Fruit fly (Drosophila melanogaster): ENCODE results near the gene CG15172.

CG15172 gene

dm6 chr2L:19036105-19036714 lies 14.0 kb downstream of the CG15172 start (continued):
- peak; percentile 13 for TF ChIP-seq ind (GFP tag; optimal IDR thresholded peaks at IDR 0.05)
- TF ChIP-seq gsb (GFP tag; IDR thresholded peaks at IDR 0.05), result no peak
- no peak for TF ChIP-seq CG10147 (GFP tag; optimal IDR thresholded peaks at IDR 0.05)
- no peak for TF ChIP-seq danr (GFP tag; IDR thresholded peaks at IDR 0.05)
- no peak for TF ChIP-seq chn (GFP tag; optimal IDR thresholded peaks at IDR 0.05)
- no peak for TF ChIP-seq CG15696 (tag; optimal IDR thresholded peaks at IDR 0.05)
- TF ChIP-seq psq (GFP tag; optimal IDR thresholded peaks at IDR 0.05), result no peak
- no peak for TF ChIP-seq CG11085 (GFP tag; IDR thresholded peaks at IDR 0.05)
- TF ChIP-seq Dek (tag; optimal IDR thresholded peaks at IDR 0.05), result peak; percentile 5
- TF ChIP-seq pfk (GFP tag; optimal IDR thresholded peaks at IDR 0.05), result no peak
- TF ChIP-seq aop (GFP tag; IDR thresholded peaks at IDR 0.05), result no peak
- no peak for TF ChIP-seq slp2 (GFP tag; optimal IDR thresholded peaks at IDR 0.05)
- TF ChIP-seq CG7987 (GFP tag; optimal IDR thresholded peaks at IDR 0.05), result no peak
- TF ChIP-seq CG11093 (GFP tag; IDR thresholded peaks at IDR 0.05), result no peak
- TF ChIP-seq CG6689 (GFP tag; IDR thresholded peaks at IDR 0.05), result no peak
- no peak for TF ChIP-seq jumu (GFP tag; optimal IDR thresholded peaks at IDR 0.05)
- no peak for TF ChIP-seq fd3F (GFP tag; optimal IDR thresholded peaks at IDR 0.05)
- no peak; the same call in 1 of the 2 replicates for TF ChIP-seq Taf1 (GFP tag; IDR thresholded peaks at IDR 0.05)
- peak; percentile 34 for TF ChIP-seq Sox102F (GFP tag; optimal IDR thresholded peaks at IDR 0.05)
- TF ChIP-seq CG12391 (tag; optimal IDR thresholded peaks at IDR 0.05), result peak; percentile 15
- no peak for TF ChIP-seq D19A (tag; optimal IDR thresholded peaks at IDR 0.05)
- no peak for TF ChIP-seq Hr39 (optimal IDR thresholded peaks at IDR 0.05)
- TF ChIP-seq ftz-f1 (GFP tag; optimal IDR thresholded peaks at IDR 0.05), result peak; percentile 47
- peak; percentile 41 for TF ChIP-seq Meics (GFP tag; optimal IDR thresholded peaks at IDR 0.05)
- peak; percentile 7 for TF ChIP-seq bcd (GFP tag; optimal IDR thresholded peaks at IDR 0.05)
- TF ChIP-seq repo (GFP tag; optimal IDR thresholded peaks at IDR 0.05), result no peak
- TF ChIP-seq prd (optimal IDR thresholded peaks at IDR 0.05), result no peak
- no peak for TF ChIP-seq prd (GFP tag; IDR thresholded peaks at IDR 0.05)
- peak in 1 of 2 experiments; percentile 8 for TF ChIP-seq dpn (GFP tag; optimal IDR thresholded peaks at IDR 0.05)
- no peak for TF ChIP-seq run (tag; optimal IDR thresholded peaks at IDR 0.05)
- TF ChIP-seq nau (GFP tag; optimal IDR thresholded peaks at IDR 0.05), result no peak
- TF ChIP-seq zen (tag; optimal IDR thresholded peaks at IDR 0.05), result no peak
- peak; percentile 12 for TF ChIP-seq fd96Cb (tag; optimal IDR thresholded peaks at IDR 0.05)
- peak; percentile 3 for TF ChIP-seq NfI (GFP tag; optimal IDR thresholded peaks at IDR 0.05)
- TF ChIP-seq Med (GFP tag), result peak; percentile 48
- TF ChIP-seq CG5245 (GFP tag; optimal IDR thresholded peaks at IDR 0.05), result no peak
- TF ChIP-seq vfl (GFP tag; optimal IDR thresholded peaks at IDR 0.05), result no peak
- peak; percentile 33; the same call in 1 of the 3 replicates for TF ChIP-seq row (GFP tag; IDR thresholded peaks at IDR 0.05)
- TF ChIP-seq CG17568 (GFP tag; optimal IDR thresholded peaks at IDR 0.05), result no peak
- peak; percentile 15; the same call in 1 of the 2 replicates for TF ChIP-seq MBD-R2 (GFP tag; IDR thresholded peaks at IDR 0.05)
- no peak for TF ChIP-seq ewg (GFP tag; optimal IDR thresholded peaks at IDR 0.05)
- no peak for TF ChIP-seq sqz (GFP tag; optimal IDR thresholded peaks at IDR 0.05)
- 0 out of 2 replicates have a peak, but pooled peaks have one; percentile 14 for TF ChIP-seq bbx (GFP tag; IDR thresholded peaks at IDR 0.05; ENCODE audit: partially characterized antibody)
- TF ChIP-seq Ravus (GFP tag; IDR thresholded peaks at IDR 0.05), result no peak
- no peak for TF ChIP-seq CG30431 (GFP tag; optimal IDR thresholded peaks at IDR 0.05)
- TF ChIP-seq CG7556 (GFP tag; optimal IDR thresholded peaks at IDR 0.05), result peak; percentile 49
- TF ChIP-seq dmrt11E (tag; optimal IDR thresholded peaks at IDR 0.05), result no peak
- peak; percentile 1 for TF ChIP-seq cad (GFP tag; optimal IDR thresholded peaks at IDR 0.05)
- no peak; the same call in 1 of the 2 replicates for TF ChIP-seq amos (GFP tag; IDR thresholded peaks at IDR 0.05; ENCODE audit: partially characterized antibody)
- no peak for TF ChIP-seq Asciz (GFP tag; optimal IDR thresholded peaks at IDR 0.05)
